Worm (Caenorhabditis elegans) whole organism, L1 larva: ENCODE data around the gene rha-2.

Source experiments
- hlh-4 ChIP-seq: sonication (generic microtip); optimal IDR thresholded peaks from 2 replicates; lab custom pipeline; 2016; ENCODE audit warnings: mild to moderate bottlenecking, missing genetic modification characterization, missing compliant biosample characterization
- unc-62 ChIP-seq: fragments of 150-350 bp; optimal IDR thresholded peaks from 2 replicates; lab custom pipeline; 2014; ENCODE audit warnings: missing biosample characterization, missing genetic modification reagents, missing genetic modification characterization
- ztf-11 ChIP-seq, 2 experiments: sonication (generic microtip); optimal IDR thresholded peaks; 2 replicates each; lab custom pipeline; 2016 to 2017; ENCODE audit warnings: missing genetic modification characterization in 2 of 2, missing biosample characterization in 1 of 2, missing compliant biosample characterization in 1 of 2

ce11 chrIII:8621002-8621401 lies 6.6 kb upstream of the rha-2 start:
- TF ChIP-seq ztf-11 (tag; optimal IDR thresholded peaks at IDR 0.05; lab: Kevin White, UChicago) (no peak), hlh-4 (tag; lab: Kevin White, UChicago) (no peak), unc-62 (GFP tag; lab: Kevin White, UChicago) (no peak)
